Fruit fly (Drosophila melanogaster): ENCODE results near the gene Atxn7.
A peak's percentile ranks its signal among the peaks of the same experiment; 100 is the strongest.

The Atxn7 gene

DNA sequence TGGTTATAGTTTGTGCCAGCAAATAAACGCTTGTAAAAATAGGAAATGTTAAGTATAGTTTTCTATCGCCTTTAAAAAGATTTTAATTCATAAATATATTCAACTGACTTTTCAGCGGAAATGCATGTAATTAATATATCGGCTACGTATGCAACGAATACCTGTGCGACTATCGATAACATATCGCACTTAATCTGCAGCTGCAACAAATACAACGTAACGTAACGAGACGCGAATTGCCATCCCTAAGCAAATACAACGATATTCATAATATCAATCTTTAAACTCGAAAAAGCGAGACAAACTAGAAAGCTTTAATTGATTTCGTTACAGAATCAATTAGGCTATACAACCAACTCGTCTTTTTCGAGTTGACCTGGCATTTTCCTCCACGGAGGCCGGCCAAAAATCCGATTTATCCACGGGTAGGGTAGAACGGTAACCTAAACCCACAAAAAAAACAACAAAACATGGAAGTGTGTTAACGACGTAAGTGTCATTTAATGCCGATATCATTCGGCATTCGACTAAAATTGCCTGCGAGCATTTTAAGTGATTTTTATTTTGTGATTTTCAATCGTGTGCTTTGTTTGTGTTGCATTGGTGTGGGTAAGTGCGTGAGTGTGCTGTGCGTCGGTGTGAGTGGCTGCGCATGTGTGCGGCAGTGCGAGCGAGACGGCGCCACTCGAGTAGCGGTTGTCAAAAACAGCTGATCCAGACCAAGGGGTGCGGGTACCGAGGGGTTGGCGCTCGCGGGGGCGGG, at the start of gene Atxn7 (continued):
- TF ChIP-seq Hr39 (optimal IDR thresholded peaks at IDR 0.05) (no peak), HmgD (GFP tag; optimal IDR thresholded peaks at IDR 0.05) (peak; percentile 54), gt (GFP tag; IDR thresholded peaks at IDR 0.05) (no peak), D19A (tag; optimal IDR thresholded peaks at IDR 0.05) (peak; percentile 46), Chrac-16 (GFP tag; optimal IDR thresholded peaks at IDR 0.05) (no peak), eve (GFP tag; optimal IDR thresholded peaks at IDR 0.05) (no peak), CG43689 (GFP tag; IDR thresholded peaks at IDR 0.05) (no peak), CG17385 (GFP tag; optimal IDR thresholded peaks at IDR 0.05) (peak; percentile 78), CG10321 (GFP tag; IDR thresholded peaks at IDR 0.05) (peak; percentile 93), CG10274 (GFP tag; optimal IDR thresholded peaks at IDR 0.05) (peak; percentile 34), CG14050 (GFP tag; IDR thresholded peaks at IDR 0.05) (peak; percentile 55; the same call in 2 of the 3 replicates), CG14667 (GFP tag; IDR thresholded peaks at IDR 0.05) (no peak), ara (GFP tag; IDR thresholded peaks at IDR 0.05) (peak; percentile 61), abd-A (tag; optimal IDR thresholded peaks at IDR 0.05) (peak; percentile 24), nerfin-2 (GFP tag; IDR thresholded peaks at IDR 0.05; ENCODE audit: partially characterized antibody) (peak; percentile 89), ro (GFP tag; IDR thresholded peaks at IDR 0.05) (no peak), CG9876 (GFP tag; optimal IDR thresholded peaks at IDR 0.05) (peak; percentile 42), CG12659 (GFP tag; optimal IDR thresholded peaks at IDR 0.05) (peak; percentile 79), CG2202 (tag; optimal IDR thresholded peaks at IDR 0.05) (peak; percentile 57), CG8359 (GFP tag; optimal IDR thresholded peaks at IDR 0.05; ENCODE audit: borderline replicate concordance) (peak; percentile 49), btn (GFP tag; optimal IDR thresholded peaks at IDR 0.05) (no peak), vvl (GFP tag; IDR thresholded peaks at IDR 0.05) (peak; percentile 91), CG11456 (GFP tag; IDR thresholded peaks at IDR 0.05) (peak; percentile 81; the same call in 2 of the 3 replicates), CG5953 (GFP tag; IDR thresholded peaks at IDR 0.05) (peak; percentile 68; the same call in 1 of the 2 replicates), Hr51 (GFP tag; optimal IDR thresholded peaks at IDR 0.05) (peak; percentile 45 to 67), CG13296 (GFP tag; optimal IDR thresholded peaks at IDR 0.05) (peak; percentile 79), slp2 (GFP tag; optimal IDR thresholded peaks at IDR 0.05) (peak; percentile 55), CG2889 (GFP tag; IDR thresholded peaks at IDR 0.05) (no peak), so (GFP tag; IDR thresholded peaks at IDR 0.05) (peak; percentile 52), gsb (GFP tag; IDR thresholded peaks at IDR 0.05) (no peak), CG30020 (tag; optimal IDR thresholded peaks at IDR 0.05) (peak; percentile 56), CG17361 (GFP tag; IDR thresholded peaks at IDR 0.05) (peak; percentile 68; the same call in 2 of the 3 replicates), Gsc (GFP tag; IDR thresholded peaks at IDR 0.05) (no peak), dysf (GFP tag; IDR thresholded peaks at IDR 0.05) (peak; percentile 46; the same call in 2 of the 3 replicates), CG6854 (GFP tag; optimal IDR thresholded peaks at IDR 0.05) (peak; percentile 16), fd3F (GFP tag; optimal IDR thresholded peaks at IDR 0.05) (peak; percentile 39), lbe (GFP tag; optimal IDR thresholded peaks at IDR 0.05) (peak; percentile 73), tll (GFP tag; optimal IDR thresholded peaks at IDR 0.05) (peak in 1 of 2 experiments; percentile 82), CG14965 (GFP tag; optimal IDR thresholded peaks at IDR 0.05; ENCODE audit: borderline replicate concordance) (no peak), CG9215 (GFP tag; IDR thresholded peaks at IDR 0.05) (no peak), psq (GFP tag; optimal IDR thresholded peaks at IDR 0.05) (peak; percentile 7), CG7928 (GFP tag; optimal IDR thresholded peaks at IDR 0.05) (no peak), Drgx (GFP tag; IDR thresholded peaks at IDR 0.05) (0 out of 2 replicates have a peak, but pooled peaks have one; percentile 17), CG17568 (GFP tag; optimal IDR thresholded peaks at IDR 0.05) (no peak), Sry-δ (GFP tag; optimal IDR thresholded peaks at IDR 0.05) (peak; percentile 95), CG11093 (GFP tag; IDR thresholded peaks at IDR 0.05) (no peak), chinmo (GFP tag; IDR thresholded peaks at IDR 0.05; ENCODE audit: partially characterized antibody) (peak; percentile 99), CG12942 (GFP tag; optimal IDR thresholded peaks at IDR 0.05) (peak; percentile 17), Myb (GFP tag; optimal IDR thresholded peaks at IDR 0.05) (peak; percentile 53), CG11247 (GFP tag; IDR thresholded peaks at IDR 0.05) (peak; percentile 54)

Data from whole organism, embryonic.